Fruit fly (Drosophila melanogaster): ENCODE measurements around the gene Spn77Bb.

DNA sequence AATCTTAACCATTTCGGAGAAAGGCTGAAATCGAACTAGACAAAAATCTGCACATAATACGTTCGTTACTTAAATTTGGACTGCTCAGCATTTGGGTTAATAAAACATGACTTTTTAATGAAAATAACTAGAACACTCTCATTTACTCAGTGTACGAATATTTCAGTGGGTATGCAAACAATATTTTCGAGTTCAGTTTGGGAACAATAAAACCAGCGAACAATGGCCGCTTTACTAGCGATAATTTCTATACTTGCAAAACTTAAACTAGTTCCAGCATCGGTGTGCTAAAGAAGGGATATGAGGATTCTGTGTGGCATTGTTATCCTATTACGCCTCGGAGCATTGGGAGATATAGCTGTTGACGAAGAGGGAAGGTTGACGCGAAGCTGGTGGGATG lies 37.5 kb downstream of the Spn77Bb start, which contains the start of gene CG5665:
- TF ChIP-seq psq (optimal IDR thresholded peaks at IDR 0.05) = no peak
- TF ChIP-seq h (optimal IDR thresholded peaks at IDR 0.05) = no peak
- TF ChIP-seq ttk (optimal IDR thresholded peaks at IDR 0.05) = no peak
- TF ChIP-seq Sin3A (optimal IDR thresholded peaks at IDR 0.05) = no peak
- TF ChIP-seq insv (optimal IDR thresholded peaks at IDR 0.05) = no peak
- no peak for TF ChIP-seq Myc (optimal IDR thresholded peaks at IDR 0.05)
